Fruit fly (Drosophila melanogaster): ENCODE measurements around the gene CG32413.

DNA sequence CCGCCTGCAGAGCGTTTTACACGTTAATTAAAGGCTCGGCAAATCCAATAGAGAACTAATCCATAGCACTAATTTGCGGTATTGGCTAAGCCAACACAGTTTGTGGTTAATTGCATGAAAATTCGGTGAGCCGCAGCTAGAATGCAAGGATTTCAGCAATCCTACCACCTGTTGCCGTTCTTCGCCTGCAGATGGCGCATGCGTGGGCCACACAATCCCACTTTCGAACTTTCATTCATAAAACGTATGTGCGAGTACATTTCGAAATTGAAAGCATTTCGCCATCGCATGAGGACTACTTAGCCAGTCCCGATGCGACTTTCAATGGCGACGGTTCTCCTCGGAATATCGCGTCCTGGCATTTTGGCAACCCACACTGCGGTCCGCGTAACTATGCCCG lies 3.2 kb upstream of the CG32413 start, which contains the start of gene CG13288:
- TF ChIP-seq psq (optimal IDR thresholded peaks at IDR 0.05) (no peak), Dll (optimal IDR thresholded peaks at IDR 0.05) (no peak), usp (GFP tag; optimal IDR thresholded peaks at IDR 0.05) (no peak)

Measured in whole organism.